Fruit fly (Drosophila melanogaster) whole organism, adult: ENCODE results near the gene Jon74E.

ENCODE experiments used
- CG11617 ChIP-seq: fragments of 200-800 bp; sonication (Bioruptor generic); optimal IDR thresholded peaks from 2 replicates; lab custom pipeline; 2017; ENCODE audit warnings: mild to moderate bottlenecking, missing biosample characterization, missing genetic modification reagents, missing genetic modification characterization
- CG14711 ChIP-seq: fragments of 200-800 bp; sonication (Bioruptor generic); optimal IDR thresholded peaks from 2 replicates; lab custom pipeline; 2018; ENCODE audit warnings: missing biosample characterization, mild to moderate bottlenecking, missing genetic modification characterization, moderate library complexity
- CG1620 ChIP-seq: fragments of 200-800 bp; sonication (Bioruptor generic); optimal IDR thresholded peaks from 2 replicates; lab custom pipeline; 2016; ENCODE audit warnings: missing biosample characterization, missing genetic modification characterization
- CG33017 ChIP-seq: fragments of 200-800 bp; sonication (Bioruptor generic); optimal IDR thresholded peaks from 2 replicates; lab custom pipeline; 2018; ENCODE audit warnings: missing biosample characterization, mild to moderate bottlenecking, missing genetic modification characterization, moderate library complexity
- CG5204 ChIP-seq: fragments of 200-800 bp; sonication (Bioruptor generic); optimal IDR thresholded peaks from 2 replicates; lab custom pipeline; 2016; ENCODE audit warnings: missing biosample characterization, missing genetic modification characterization
- Clk ChIP-seq: fragments of 200-800 bp; sonication (Bioruptor generic); optimal IDR thresholded peaks from 2 replicates; lab custom pipeline; 2017; ENCODE audit warnings: missing biosample characterization, missing genetic modification characterization
- Mnt ChIP-seq: fragments of 200-800 bp; sonication (Bioruptor generic); optimal IDR thresholded peaks from 2 replicates; lab custom pipeline; 2016; ENCODE audit warnings: missing biosample characterization, mild to moderate bottlenecking, missing genetic modification characterization
- cic ChIP-seq: fragments of 200-800 bp; sonication (Bioruptor generic); optimal IDR thresholded peaks from 2 replicates; lab custom pipeline; 2017; ENCODE audit warnings: missing biosample characterization, mild to moderate bottlenecking, missing genetic modification characterization, moderate library complexity
- cnc ChIP-seq, 2 experiments: fragments of >200 bp; optimal IDR thresholded peaks; 2 replicates each; lab custom pipeline; 2017
- kay ChIP-seq: fragments of 200-800 bp; sonication (Bioruptor generic); peaks from one replicate; lab custom pipeline; 2016; ENCODE audit warnings: missing biosample characterization, missing genetic modification characterization, borderline replicate concordance
- pad ChIP-seq: fragments of 200-800 bp; sonication (Bioruptor generic); optimal IDR thresholded peaks from 3 replicates; lab custom pipeline; 2017; ENCODE audit warnings: missing biosample characterization, missing genetic modification characterization, mild to moderate bottlenecking, moderate library complexity, missing genetic modification reagents

- TF ChIP-seq CG33017 (tag; lab: Kevin White, UChicago) (no peak), CG14711 (tag; lab: Kevin White, UChicago) (no peak), cnc (optimal IDR thresholded peaks at IDR 0.05; lab: Kevin White, UChicago) (no peak), kay (GFP tag; lab: Kevin White, UChicago) (peak; percentile 93), pad (GFP tag; lab: Kevin White, UChicago) (no peak), Mnt (GFP tag; lab: Kevin White, UChicago) (no peak), CG11617 (GFP tag; lab: Kevin White, UChicago) (no peak), CG5204 (GFP tag; lab: Kevin White, UChicago) (no peak), CG1620 (GFP tag; lab: Kevin White, UChicago) (no peak), cic (peak; percentile 50), Clk (GFP tag; lab: Kevin White, UChicago) (no peak)
These were observed 8.9 kb downstream of the Jon74E start for dm6 chr3L:17540004-17540403.
